Worm (Caenorhabditis elegans) whole organism, midembryonic: ENCODE results near the gene ZK757.1.

Experiments
- cog-1 ChIP-seq: sonication (generic microtip); optimal IDR thresholded peaks from 2 replicates; lab custom pipeline; 2016; ENCODE audit warnings: missing genetic modification characterization, missing compliant biosample characterization
- flt-1 ChIP-seq: fragments of 200-800 bp; sonication (Bioruptor generic); IDR thresholded peaks from 2 replicates; pipeline ENCODE4 v1.3.6; 2022; ENCODE audit warnings: missing genetic modification characterization, missing compliant biosample characterization
- med-1 ChIP-seq: sonication (generic microtip); optimal IDR thresholded peaks from 2 replicates; lab custom pipeline; 2017; ENCODE audit warnings: missing genetic modification characterization, mild to moderate bottlenecking, missing compliant biosample characterization, antibody characterized with exemption, missing genetic modification reagents; ENCODE audit not compliant: insufficient read depth
- tab-1 ChIP-seq: fragments of 200-800 bp; sonication (Bioruptor generic); IDR thresholded peaks from 2 replicates; pipeline ENCODE4 v1.3.6; 2022; ENCODE audit warnings: missing genetic modification characterization, missing compliant biosample characterization

- no peak for TF ChIP-seq flt-1 (GFP tag; lab: Robert Waterston, UW)
- TF ChIP-seq tab-1 (GFP tag; lab: Robert Waterston, UW) = no peak
- TF ChIP-seq med-1 (GFP tag; lab: Kevin White, UChicago) = no peak
- TF ChIP-seq cog-1 = no peak
These were observed 46.5 kb downstream of the ZK757.1 start, which contains the start of gene lin-52 for ce11 chrIII:9824330-9824934.
